Fruit fly (Drosophila melanogaster) Kc167 (cell line): ENCODE results near the gene CG34451.

Source experiments
- Myc ChIP-seq: fragments of >200 bp; optimal IDR thresholded peaks from 2 replicates; lab custom pipeline; 2017; ENCODE audit warnings: missing external identifiers
- Sin3A ChIP-seq: fragments of >200 bp; optimal IDR thresholded peaks from 2 replicates; lab custom pipeline; 2018; ENCODE audit warnings: missing external identifiers
- h ChIP-seq: fragments of >200 bp; optimal IDR thresholded peaks from 3 replicates; lab custom pipeline; 2018; ENCODE audit warnings: missing external identifiers
- insv ChIP-seq: fragments of >200 bp; optimal IDR thresholded peaks from 3 replicates; lab custom pipeline; 2018; ENCODE audit warnings: missing external identifiers
- psq ChIP-seq: fragments of >200 bp; optimal IDR thresholded peaks from 2 replicates; lab custom pipeline; 2017; ENCODE audit warnings: missing external identifiers
- ttk ChIP-seq: sonication (Bioruptor generic); optimal IDR thresholded peaks from 2 replicates; lab custom pipeline; 2017; ENCODE audit warnings: missing external identifiers

CG34451 gene

DNA sequence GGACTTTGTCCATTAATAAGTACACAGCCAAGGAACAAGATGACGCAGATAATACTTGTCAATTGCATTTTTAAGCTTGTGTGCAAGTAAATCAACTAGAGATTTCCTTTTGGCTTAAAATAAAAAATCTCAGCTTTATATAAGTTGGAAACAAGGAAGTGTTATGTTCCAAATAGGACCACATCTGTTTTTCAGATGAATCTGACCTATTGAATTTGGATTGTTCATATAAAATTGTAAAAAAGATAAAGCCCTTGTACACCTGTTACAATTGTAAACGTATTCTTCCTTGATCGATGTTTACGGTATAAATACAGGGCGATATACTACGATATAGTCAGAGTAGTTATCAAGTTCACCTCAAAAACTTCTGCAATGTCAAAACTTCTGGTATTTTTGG lies 34.6 kb downstream of the CG34451 start, which contains the start of the genes Eig71Ef and Eig71Eg:
TSS of gene Eig71Ef (minus strand) at position 101 of the 400 bp plus-strand sequence.
TSS of gene Eig71Eg (plus strand) at position 339 of the 400 bp plus-strand sequence.
- TF ChIP-seq Myc (lab: Kevin White, UChicago) (no peak), h (lab: Kevin White, UChicago) (no peak), psq (lab: Kevin White, UChicago) (no peak)

DNA sequence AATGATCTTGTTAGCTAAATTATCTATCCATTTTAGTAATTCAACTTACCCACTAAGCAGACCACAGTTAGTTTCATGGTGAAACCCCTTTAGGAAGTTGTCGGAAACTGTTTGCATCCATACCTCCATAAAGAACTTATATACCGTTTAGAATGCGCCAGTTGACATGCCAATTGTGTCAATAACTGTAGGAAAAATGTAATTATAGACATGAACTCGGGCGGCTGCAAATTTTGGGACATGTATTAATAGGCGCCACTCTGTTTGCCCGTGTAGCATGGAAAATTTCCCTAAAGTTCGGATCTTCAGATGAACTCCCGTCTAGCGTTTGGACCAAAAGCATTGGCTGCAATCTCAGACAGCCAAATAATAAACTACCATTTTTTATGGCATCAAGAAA lies 36.0 kb downstream of the CG34451 start, which contains the start of gene Eig71Ee:
TSS of gene Eig71Ee (minus strand) at position 101 of the 400 bp plus-strand sequence.
- TF ChIP-seq psq (lab: Kevin White, UChicago): no peak
- TF ChIP-seq h (lab: Kevin White, UChicago): no peak
- no peak for TF ChIP-seq Sin3A
- TF ChIP-seq insv (lab: Kevin White, UChicago): no peak
- no peak for TF ChIP-seq ttk (lab: Kevin White, UChicago)
- no peak for TF ChIP-seq Myc (lab: Kevin White, UChicago)

DNA sequence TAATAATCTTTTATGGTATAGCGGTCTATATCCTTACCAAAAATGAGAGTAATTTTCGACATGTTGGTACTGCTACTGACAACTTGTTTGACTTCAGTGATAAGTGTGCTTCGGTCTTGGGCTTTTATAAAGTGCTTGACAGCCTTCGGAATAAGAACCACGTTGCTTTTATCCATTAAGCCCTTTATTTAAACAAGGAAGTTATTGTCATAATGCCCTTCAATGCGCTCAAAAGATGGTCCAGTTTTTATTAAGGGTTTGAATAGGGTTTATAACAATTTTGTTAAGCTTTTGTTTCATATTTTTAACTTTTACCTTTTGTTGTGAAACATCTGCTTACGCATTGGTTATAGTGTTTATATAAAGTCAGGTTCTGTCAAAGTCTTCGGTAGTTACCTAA lies 39.7 kb downstream of the CG34451 start, which contains the start of the genes Eig71Ec and Eig71Ed:
TSS of gene Eig71Ec (minus strand) at position 101 of the 400 bp plus-strand sequence.
TSS of gene Eig71Ed (plus strand) at position 384 of the 400 bp plus-strand sequence.
- TF ChIP-seq psq (lab: Kevin White, UChicago) (no peak), insv (lab: Kevin White, UChicago) (no peak), h (lab: Kevin White, UChicago) (no peak), Sin3A (no peak), Myc (lab: Kevin White, UChicago) (no peak), ttk (lab: Kevin White, UChicago) (no peak)

DNA sequence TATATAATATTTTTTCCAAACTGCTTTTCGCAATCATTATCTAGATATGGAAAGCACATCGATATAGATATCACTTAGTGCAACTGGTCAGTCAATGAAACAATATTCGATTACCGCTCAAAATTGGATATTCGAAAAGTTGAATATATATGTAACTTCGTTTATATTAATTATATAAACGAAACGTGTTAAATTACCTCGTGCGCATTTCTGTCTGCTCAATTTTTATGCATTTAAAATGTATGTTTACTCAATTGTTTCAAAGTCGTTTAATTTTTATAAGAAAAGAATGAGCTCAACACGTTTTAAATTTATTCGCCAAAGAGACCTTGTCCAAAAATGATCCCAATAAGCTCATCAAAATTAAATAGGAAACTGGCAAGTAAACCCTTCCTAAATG lies 41.3 kb downstream of the CG34451 start, which contains the start of gene CG43084:
TSS of gene CG43084 (plus strand) at position 301 of the 400 bp plus-strand sequence.
- no peak for TF ChIP-seq insv (lab: Kevin White, UChicago)
- no peak for TF ChIP-seq ttk (lab: Kevin White, UChicago)
- TF ChIP-seq psq (lab: Kevin White, UChicago): no peak
- no peak for TF ChIP-seq Myc (lab: Kevin White, UChicago)
- TF ChIP-seq h (lab: Kevin White, UChicago): no peak
- TF ChIP-seq Sin3A: no peak

DNA sequence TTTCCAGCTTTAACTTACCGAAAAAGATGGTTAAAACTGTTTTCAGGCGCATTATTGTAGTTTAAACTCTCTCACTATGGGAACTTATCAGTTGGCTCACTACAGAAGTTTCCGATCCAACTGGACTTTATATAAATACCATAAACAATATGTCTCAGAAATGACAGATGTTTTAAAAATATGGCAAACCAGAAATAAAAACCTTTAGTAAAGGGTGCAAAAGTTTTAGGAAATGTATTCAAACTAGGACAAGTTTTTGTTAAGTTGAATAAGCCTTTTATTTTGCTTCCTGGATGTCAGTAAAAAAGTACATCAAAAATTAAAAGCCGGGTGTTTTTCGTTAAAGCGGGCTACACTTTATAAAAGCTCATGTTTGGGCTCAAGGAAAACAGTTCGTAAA lies 42.3 kb downstream of the CG34451 start, which contains the start of the genes Eig71Ea and Eig71Eb:
TSS of gene Eig71Ea (minus strand) at position 101 of the 400 bp plus-strand sequence.
TSS of gene Eig71Eb (plus strand) at position 376 of the 400 bp plus-strand sequence.
- TF ChIP-seq insv (lab: Kevin White, UChicago) (no peak), ttk (lab: Kevin White, UChicago) (no peak), psq (lab: Kevin White, UChicago) (no peak), h (lab: Kevin White, UChicago) (no peak), Myc (lab: Kevin White, UChicago) (no peak), Sin3A (no peak)

DNA sequence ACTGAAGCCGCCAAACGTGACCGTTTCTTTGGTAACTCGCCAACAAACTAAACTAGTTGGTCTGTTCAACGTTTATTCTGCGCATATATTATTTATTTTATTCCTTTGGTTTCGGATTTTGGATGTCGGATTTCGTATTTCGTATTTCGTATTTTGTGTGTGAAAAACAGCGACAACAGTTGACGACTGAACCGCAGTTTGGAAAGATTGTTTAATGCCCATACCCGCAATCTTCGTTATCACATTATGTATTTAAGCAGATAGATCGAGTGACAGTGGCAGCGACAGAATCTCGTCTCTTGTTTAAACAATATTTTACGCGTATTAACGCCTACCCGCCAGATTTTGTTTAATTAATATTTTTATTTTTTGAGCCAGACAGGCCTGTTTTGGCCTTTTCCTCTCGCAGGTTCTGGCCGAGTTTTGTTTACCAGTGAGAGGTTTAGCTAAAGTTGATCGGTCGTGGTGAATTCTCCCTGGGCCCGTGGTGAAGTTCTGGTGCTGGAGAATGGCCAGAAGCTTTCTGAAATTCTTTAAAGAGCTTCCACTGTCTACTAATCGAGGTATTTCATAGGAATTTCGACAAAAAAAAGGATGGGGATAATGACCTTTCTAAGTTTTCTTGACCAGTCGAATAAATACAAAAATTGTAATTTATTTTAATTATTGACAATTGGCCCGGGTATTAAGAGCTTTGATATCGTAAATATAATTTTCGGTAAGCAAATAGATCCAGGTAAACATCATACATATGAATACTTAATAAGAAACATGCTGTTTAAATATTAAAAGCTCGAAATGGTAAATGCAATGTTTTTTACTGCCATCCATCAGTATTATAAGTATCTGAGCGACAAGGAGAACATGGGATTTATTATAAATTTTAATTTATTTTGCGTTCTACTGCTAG lies 43.9 kb downstream of the CG34451 start, which contains the start of the genes comm3 and CG43083:
TSS of gene comm3 (minus strand) at position 51 of the 910 bp plus-strand sequence.
TSS of gene CG43083 (plus strand) at position 860 of the 910 bp plus-strand sequence.
- TF ChIP-seq Myc (lab: Kevin White, UChicago) (no peak), insv (lab: Kevin White, UChicago) (no peak), ttk (lab: Kevin White, UChicago) (no peak), h (lab: Kevin White, UChicago) (no peak), psq (lab: Kevin White, UChicago) (no peak), Sin3A (no peak)

DNA sequence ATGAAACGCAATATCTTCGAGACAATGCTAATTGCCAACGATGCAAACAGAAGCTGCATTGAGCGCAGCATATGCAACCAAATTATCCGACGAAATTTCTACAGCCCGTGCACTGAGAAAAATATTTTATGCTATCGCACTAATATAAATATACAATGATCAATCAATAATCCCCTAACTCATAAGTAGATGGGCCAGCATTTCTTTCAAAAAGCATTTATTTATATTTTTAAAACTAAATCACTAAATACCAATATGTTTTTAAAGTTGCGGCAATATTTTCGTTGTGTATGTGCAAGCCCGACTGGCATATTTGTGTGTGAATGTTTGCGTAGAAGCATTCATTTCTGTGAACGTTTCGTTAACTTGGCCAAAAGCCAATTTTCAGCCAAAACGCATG lies 45.7 kb downstream of the CG34451 start:
- TF ChIP-seq h (lab: Kevin White, UChicago): no peak
- TF ChIP-seq ttk (lab: Kevin White, UChicago): no peak
- no peak for TF ChIP-seq psq (lab: Kevin White, UChicago)
- TF ChIP-seq Myc (lab: Kevin White, UChicago): no peak
- no peak for TF ChIP-seq Sin3A
- TF ChIP-seq insv (lab: Kevin White, UChicago): no peak

DNA sequence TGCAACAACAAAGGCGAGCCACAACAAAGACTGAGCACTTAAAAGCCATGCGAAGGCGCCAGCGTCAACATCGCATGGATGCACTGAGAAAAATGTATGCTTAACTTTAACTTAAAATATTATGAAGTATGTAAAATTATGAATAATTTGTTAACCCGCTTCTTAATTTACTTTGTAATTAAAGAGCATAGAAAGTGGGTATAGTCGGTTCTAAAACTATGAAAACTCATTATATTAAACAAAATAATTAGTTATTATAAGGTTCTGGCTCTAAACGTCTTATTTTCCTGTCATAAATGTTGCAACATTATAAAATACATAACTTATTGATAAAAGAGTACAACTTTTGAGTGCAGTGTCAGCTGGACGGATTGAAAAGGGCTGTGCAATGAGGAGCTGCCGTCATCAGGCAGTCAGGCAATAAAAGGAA lies 50.3 kb downstream of the CG34451 start:
- TF ChIP-seq Sin3A: no peak
- TF ChIP-seq Myc (lab: Kevin White, UChicago): no peak
- TF ChIP-seq insv (lab: Kevin White, UChicago): no peak
- no peak for TF ChIP-seq psq (lab: Kevin White, UChicago)
- no peak for TF ChIP-seq ttk (lab: Kevin White, UChicago)
- TF ChIP-seq h (lab: Kevin White, UChicago): no peak

DNA sequence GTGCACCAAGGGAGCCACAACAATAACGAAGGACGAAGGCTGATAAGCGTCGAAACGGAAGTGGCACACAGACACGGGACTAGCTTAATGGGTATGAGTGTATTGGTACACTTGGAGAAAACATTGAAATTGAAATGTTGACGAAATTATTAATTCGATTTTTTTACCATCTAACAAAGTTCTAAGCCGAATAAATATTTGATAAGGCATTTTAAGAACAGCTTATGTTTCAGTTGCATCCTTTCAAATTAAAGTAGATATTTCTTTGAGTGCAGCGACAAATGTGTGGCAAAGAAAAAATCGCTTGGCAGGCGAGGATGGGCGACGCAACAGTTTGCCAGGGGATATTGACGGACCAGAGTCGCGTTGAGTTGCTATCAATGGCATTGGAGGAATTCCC lies 51.9 kb downstream of the CG34451 start:
- no peak for TF ChIP-seq h (lab: Kevin White, UChicago)
- TF ChIP-seq insv (lab: Kevin White, UChicago): no peak
- no peak for TF ChIP-seq ttk (lab: Kevin White, UChicago)
- TF ChIP-seq Sin3A: no peak
- TF ChIP-seq Myc (lab: Kevin White, UChicago): no peak
- TF ChIP-seq psq (lab: Kevin White, UChicago): no peak

DNA sequence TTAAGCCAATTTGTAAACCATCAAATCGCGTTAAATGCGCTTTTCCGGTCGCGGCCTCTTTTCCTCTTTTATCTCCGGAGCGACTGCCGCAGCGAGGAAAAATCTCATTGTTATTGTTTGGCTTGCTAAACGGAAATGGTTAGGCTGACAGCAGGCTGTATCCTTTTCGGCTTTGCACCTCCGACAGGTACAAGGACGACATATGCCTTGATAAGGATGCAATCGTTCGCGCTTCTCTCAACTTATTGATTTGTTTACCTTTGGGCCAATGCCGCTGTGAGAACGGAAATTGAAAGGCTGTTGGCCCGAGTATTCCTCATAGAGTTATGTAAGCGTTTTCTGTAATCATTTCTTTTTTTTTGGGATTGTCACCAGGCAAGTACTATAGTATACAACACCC lies 53.3 kb downstream of the CG34451 start:
- TF ChIP-seq ttk (lab: Kevin White, UChicago) (no peak), Myc (lab: Kevin White, UChicago) (no peak), insv (lab: Kevin White, UChicago) (no peak), Sin3A (no peak), h (lab: Kevin White, UChicago) (no peak), psq (lab: Kevin White, UChicago) (no peak)
